Worm (Caenorhabditis elegans) whole organism, early embryonic: ENCODE data around the gene wah-1.

ENCODE experiments used
- B0310.2 ChIP-seq: sonication (generic microtip); optimal IDR thresholded peaks from 2 replicates; lab custom pipeline; 2016; ENCODE audit warnings: mild to moderate bottlenecking, missing genetic modification characterization, missing compliant biosample characterization
- F13C5.2 ChIP-seq: sonication (generic microtip); optimal IDR thresholded peaks from 2 replicates; lab custom pipeline; 2017; ENCODE audit warnings: mild to moderate bottlenecking, missing genetic modification characterization, inconsistent platforms, missing compliant biosample characterization
- aly-1 ChIP-seq: sonication (generic microtip); optimal IDR thresholded peaks from 2 replicates; lab custom pipeline; 2016; ENCODE audit warnings: missing genetic modification characterization, missing compliant biosample characterization
- ama-1 ChIP-seq: fragments of 150-350 bp; optimal IDR thresholded peaks from 2 replicates; lab custom pipeline; 2014
- ceh-13 ChIP-seq: fragments of 200-800 bp; sonication (Bioruptor generic); optimal IDR thresholded peaks from 2 replicates; lab custom pipeline; 2018; ENCODE audit warnings: mild to moderate bottlenecking, missing genetic modification characterization, missing compliant biosample characterization
- ceh-36 ChIP-seq: sonication (generic microtip); optimal IDR thresholded peaks from 2 replicates; lab custom pipeline; 2016; ENCODE audit warnings: missing genetic modification characterization, inconsistent platforms, missing compliant biosample characterization
- ets-7 ChIP-seq: sonication (generic microtip); optimal IDR thresholded peaks from 2 replicates; lab custom pipeline; 2016; ENCODE audit warnings: missing genotype, missing genetic modification characterization, missing compliant biosample characterization
- flt-1 ChIP-seq: fragments of 200-800 bp; sonication (Bioruptor generic); IDR thresholded peaks from 2 replicates; pipeline ENCODE4 v1.3.6; 2022; ENCODE audit warnings: missing genetic modification characterization, missing compliant biosample characterization
- hmbx-1 ChIP-seq: sonication (generic microtip); optimal IDR thresholded peaks from 2 replicates; lab custom pipeline; 2016; ENCODE audit warnings: mild to moderate bottlenecking, missing genetic modification characterization, missing compliant biosample characterization
- hmg-4 ChIP-seq: fragments of 200-800 bp; sonication (Bioruptor generic); optimal IDR thresholded peaks from 2 replicates; lab custom pipeline; 2018; ENCODE audit warnings: mild to moderate bottlenecking, missing genetic modification characterization, missing compliant biosample characterization
- hnd-1 ChIP-seq: sonication (generic microtip); optimal IDR thresholded peaks from 2 replicates; lab custom pipeline; 2016; ENCODE audit warnings: missing genetic modification characterization, missing compliant biosample characterization
- pes-1 ChIP-seq: fragments of 200-800 bp; sonication (Bioruptor generic); IDR thresholded peaks from 2 replicates; pipeline ENCODE4 v1.3.6; 2022; ENCODE audit warnings: missing genetic modification reagents, missing genetic modification characterization, missing compliant biosample characterization
- scrt-1 ChIP-seq: fragments of 200-800 bp; sonication (Bioruptor generic); IDR thresholded peaks from 2 replicates; pipeline ENCODE4 v1.3.6; 2022; ENCODE audit warnings: missing genetic modification characterization, missing compliant biosample characterization
- sea-1 ChIP-seq: fragments of 200-800 bp; sonication (Bioruptor generic); conservative IDR thresholded peaks from 2 replicates; pipeline ENCODE4 v1.3.6; 2022; ENCODE audit warnings: missing genetic modification characterization, missing compliant biosample characterization
- tbx-11 ChIP-seq: fragments of 200-800 bp; sonication (Bioruptor generic); IDR thresholded peaks from 2 replicates; pipeline ENCODE4 v1.3.6; 2022; ENCODE audit warnings: missing genetic modification characterization, missing compliant biosample characterization
- tbx-37 ChIP-seq: fragments of 200-800 bp; sonication (Bioruptor generic); conservative IDR thresholded peaks from 2 replicates; pipeline ENCODE4 v1.3.6; 2022; ENCODE audit warnings: missing genetic modification reagents, missing genetic modification characterization, missing compliant biosample characterization
- tra-4 ChIP-seq: sonication (generic microtip); optimal IDR thresholded peaks from 2 replicates; lab custom pipeline; 2017; ENCODE audit warnings: missing genetic modification characterization, missing compliant biosample characterization

The wah-1 gene

ce11 chrIII:11999543-11999942 lies 9.6 kb downstream of the wah-1 start:
- TF ChIP-seq hmbx-1 (tag; lab: Kevin White, UChicago) (no peak), ceh-36 (tag; lab: Kevin White, UChicago) (no peak), pes-1 (GFP tag; lab: Robert Waterston, UW) (no peak), hmg-4 (no peak), ets-7 (no peak), ceh-13 (GFP tag; lab: Kevin White, UChicago) (no peak), tra-4 (tag; lab: Kevin White, UChicago) (no peak), ama-1 (no peak), sea-1 (GFP tag; lab: Robert Waterston, UW) (no peak), F13C5.2 (no peak), B0310.2 (tag; lab: Kevin White, UChicago) (no peak), aly-1 (tag; lab: Kevin White, UChicago) (no peak), tbx-37 (no peak), flt-1 (GFP tag; lab: Robert Waterston, UW) (no peak)

- no peak for TF ChIP-seq flt-1 (GFP tag; lab: Robert Waterston, UW)
Measured at ce11 chrIII:12002850-12003249, 12.9 kb downstream of the wah-1 start, which contains the start of gene Y56A3A.33. Gene Y56A3A.33 (minus strand): TSS chrIII:12002950.

- no peak for TF ChIP-seq flt-1 (GFP tag; lab: Robert Waterston, UW)
- no peak for TF ChIP-seq tbx-11 (GFP tag; lab: Robert Waterston, UW)
- no peak for TF ChIP-seq sea-1 (GFP tag; lab: Robert Waterston, UW)
- TF ChIP-seq scrt-1 (GFP tag; lab: Robert Waterston, UW) = no peak
- no peak for TF ChIP-seq aly-1 (tag; lab: Kevin White, UChicago)
- no peak for TF ChIP-seq hmbx-1 (tag; lab: Kevin White, UChicago)
- TF ChIP-seq hnd-1 (tag; lab: Kevin White, UChicago) = no peak
- TF ChIP-seq B0310.2 (tag; lab: Kevin White, UChicago) = no peak
- TF ChIP-seq tra-4 (tag; lab: Kevin White, UChicago) = no peak
- TF ChIP-seq ceh-13 (GFP tag; lab: Kevin White, UChicago) = no peak
Measured at ce11 chrIII:12003264-12003663, 13.3 kb downstream of the wah-1 start.

DNA sequence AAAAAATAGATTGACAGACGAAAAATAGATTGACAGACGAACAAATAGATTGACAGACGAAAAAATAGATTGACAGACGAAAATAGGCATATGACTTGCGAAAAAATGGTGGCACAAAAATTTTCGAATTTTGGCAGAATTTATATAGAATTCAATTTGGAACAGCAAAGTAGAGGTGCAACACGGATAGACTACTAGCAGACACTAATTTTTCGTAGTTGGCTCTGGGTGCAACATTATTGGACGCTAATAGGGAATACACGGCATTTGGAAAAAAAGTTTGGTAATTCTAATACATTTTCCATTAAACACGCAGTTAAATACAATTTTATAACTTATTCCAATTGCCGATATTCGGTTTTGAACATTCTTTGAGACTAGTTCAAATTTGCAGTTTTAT lies 19.4 kb downstream of the wah-1 start:
- TF ChIP-seq flt-1 (GFP tag; lab: Robert Waterston, UW) (no peak), ama-1 (no peak), tra-4 (tag; lab: Kevin White, UChicago) (no peak)

DNA sequence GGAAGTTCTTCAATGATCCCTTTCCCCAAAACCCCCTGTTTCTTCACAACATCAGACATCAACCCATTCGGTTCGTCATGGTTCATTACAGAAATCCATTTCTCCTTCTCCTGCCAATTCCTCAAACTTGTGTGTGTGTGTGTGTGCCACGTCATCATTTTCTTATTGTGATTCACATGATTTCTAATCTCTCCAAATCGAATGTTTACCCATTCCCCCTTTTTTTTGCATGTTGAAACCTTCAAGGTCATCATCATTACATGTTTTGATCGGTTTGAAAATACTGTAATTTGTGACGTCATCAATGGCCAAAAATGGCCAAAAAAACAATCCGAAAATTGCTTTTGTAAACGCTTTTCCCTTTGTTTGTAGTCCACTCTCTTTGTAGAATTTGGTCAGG lies 19.8 kb downstream of the wah-1 start:
- TF ChIP-seq pes-1 (GFP tag; lab: Robert Waterston, UW) (no peak), hnd-1 (tag; lab: Kevin White, UChicago) (no peak), B0310.2 (tag; lab: Kevin White, UChicago) (no peak), aly-1 (tag; lab: Kevin White, UChicago) (no peak), F13C5.2 (no peak), flt-1 (GFP tag; lab: Robert Waterston, UW) (no peak), ets-7 (no peak)

DNA sequence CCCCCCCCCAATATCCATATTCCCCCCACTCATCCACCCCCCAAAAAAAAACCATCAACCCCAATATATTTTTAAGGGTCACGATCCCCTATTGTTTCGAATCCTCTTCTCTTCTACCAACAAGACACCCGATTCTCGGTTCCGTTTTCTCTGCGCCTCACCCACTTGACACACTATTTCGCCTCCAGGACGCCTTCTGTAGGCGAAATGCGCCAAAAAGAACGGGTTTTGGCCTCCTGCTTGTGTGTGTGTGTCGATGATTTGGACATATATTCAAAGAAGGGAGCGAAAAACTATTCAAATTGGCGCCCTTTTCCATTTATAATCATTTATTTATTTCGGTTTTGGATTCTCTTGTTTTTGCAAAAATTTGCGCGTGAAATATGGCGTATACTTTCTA lies 23.1 kb downstream of the wah-1 start:
- TF ChIP-seq tbx-37 (no peak), hmbx-1 (tag; lab: Kevin White, UChicago) (no peak), ama-1 (no peak), F13C5.2 (no peak), sea-1 (GFP tag; lab: Robert Waterston, UW) (no peak), tbx-11 (GFP tag; lab: Robert Waterston, UW) (no peak), ceh-36 (tag; lab: Kevin White, UChicago) (no peak), scrt-1 (GFP tag; lab: Robert Waterston, UW) (no peak), flt-1 (GFP tag; lab: Robert Waterston, UW) (no peak), aly-1 (tag; lab: Kevin White, UChicago) (no peak), tra-4 (tag; lab: Kevin White, UChicago) (no peak), pes-1 (GFP tag; lab: Robert Waterston, UW) (no peak)

ce11 chrIII:12013718-12014117 lies 23.8 kb downstream of the wah-1 start:
- no peak for TF ChIP-seq pes-1 (GFP tag; lab: Robert Waterston, UW)
- TF ChIP-seq ceh-36 (tag; lab: Kevin White, UChicago) = no peak
- no peak for TF ChIP-seq tbx-11 (GFP tag; lab: Robert Waterston, UW)
- TF ChIP-seq ceh-13 (GFP tag; lab: Kevin White, UChicago) = no peak
- TF ChIP-seq hnd-1 (tag; lab: Kevin White, UChicago) = no peak
- no peak for TF ChIP-seq ets-7
- no peak for TF ChIP-seq B0310.2 (tag; lab: Kevin White, UChicago)
- no peak for TF ChIP-seq hmg-4
- no peak for TF ChIP-seq tra-4 (tag; lab: Kevin White, UChicago)
- no peak for TF ChIP-seq scrt-1 (GFP tag; lab: Robert Waterston, UW)
- TF ChIP-seq sea-1 (GFP tag; lab: Robert Waterston, UW) = no peak
- no peak for TF ChIP-seq hmbx-1 (tag; lab: Kevin White, UChicago)
- TF ChIP-seq ama-1 = no peak
- no peak for TF ChIP-seq flt-1 (GFP tag; lab: Robert Waterston, UW)
- no peak for TF ChIP-seq F13C5.2
- TF ChIP-seq tbx-37 = no peak
- no peak for TF ChIP-seq aly-1 (tag; lab: Kevin White, UChicago)

- TF ChIP-seq B0310.2 (tag; lab: Kevin White, UChicago) (no peak), pes-1 (GFP tag; lab: Robert Waterston, UW) (no peak), aly-1 (tag; lab: Kevin White, UChicago) (no peak), sea-1 (GFP tag; lab: Robert Waterston, UW) (no peak), ama-1 (no peak), hmg-4 (no peak), hnd-1 (tag; lab: Kevin White, UChicago) (no peak), flt-1 (GFP tag; lab: Robert Waterston, UW) (no peak), hmbx-1 (tag; lab: Kevin White, UChicago) (no peak), F13C5.2 (no peak), scrt-1 (GFP tag; lab: Robert Waterston, UW) (no peak), ceh-36 (tag; lab: Kevin White, UChicago) (no peak), tra-4 (tag; lab: Kevin White, UChicago) (no peak), tbx-37 (no peak), tbx-11 (GFP tag; lab: Robert Waterston, UW) (no peak), ceh-13 (GFP tag; lab: Kevin White, UChicago) (no peak), ets-7 (no peak)
Measured at ce11 chrIII:12014503-12014902, 24.5 kb downstream of the wah-1 start.
